Worm (Caenorhabditis elegans) whole organism, L4 larva: ENCODE measurements around the gene C50A2.3.
"Not testable (repeated sequence)": the region's sequence is repeated elsewhere in the genome, so short reads cannot be mapped to it uniquely, and the experiment has no call there.

Experiments used
- F44E2.7 ChIP-seq: fragments of 200-800 bp; sonication (Bioruptor generic); IDR thresholded peaks from 2 replicates; pipeline ENCODE4 v2.1.2; 2022; ENCODE audit warnings: missing genetic modification characterization, missing compliant biosample characterization
- Y48G9A.11 ChIP-seq: fragments of 200-800 bp; sonication (Bioruptor generic); IDR thresholded peaks from 2 replicates; pipeline ENCODE4 v1.3.6; 2022; ENCODE audit warnings: missing genetic modification reagents, missing genetic modification characterization, missing compliant biosample characterization
- Y75B8A.6 ChIP-seq: fragments of 200-800 bp; sonication (Bioruptor generic); IDR thresholded peaks from 2 replicates; pipeline ENCODE4 v1.3.6; 2022; ENCODE audit warnings: missing genetic modification reagents, missing genetic modification characterization, missing compliant biosample characterization
- aha-1 ChIP-seq: fragments of 150-350 bp; peaks from one replicate; lab custom pipeline; 2014; ENCODE audit warnings: missing biosample characterization, missing genetic modification characterization
- aly-2 ChIP-seq: sonication (generic microtip); optimal IDR thresholded peaks from 2 replicates; lab custom pipeline; 2018; ENCODE audit warnings: missing biosample characterization, missing genetic modification characterization
- ama-1 ChIP-seq: fragments of 150-350 bp; optimal IDR thresholded peaks from 2 replicates; lab custom pipeline; 2014; ENCODE audit warnings: inconsistent platforms, mixed read lengths
- ceh-44 ChIP-seq: fragments of 200-800 bp; sonication (Bioruptor generic); IDR thresholded peaks from 2 replicates; pipeline ENCODE4 v1.3.6; 2022; ENCODE audit warnings: missing genetic modification reagents, missing genetic modification characterization, missing compliant biosample characterization
- ces-1 ChIP-seq: fragments of 150-350 bp; sonication (generic microtip); optimal IDR thresholded peaks from 4 replicates; lab custom pipeline; 2014; ENCODE audit warnings: missing biosample characterization, missing genetic modification reagents, missing genetic modification characterization
- ctbp-1 ChIP-seq: fragments of 200-800 bp; sonication (Bioruptor generic); IDR thresholded peaks from 2 replicates; pipeline ENCODE4 v1.3.6; 2022; ENCODE audit warnings: missing genetic modification reagents, missing genetic modification characterization, missing compliant biosample characterization
- daf-12 ChIP-seq: fragments of 150-350 bp; optimal IDR thresholded peaks from 2 replicates; lab custom pipeline; 2014; ENCODE audit warnings: missing biosample characterization, missing genetic modification reagents, missing genetic modification characterization
- dmd-6 ChIP-seq: fragments of 200-800 bp; sonication (Bioruptor generic); IDR thresholded peaks from 2 replicates; pipeline ENCODE4 v1.3.6; 2022; ENCODE audit warnings: missing genetic modification reagents, missing genetic modification characterization, missing compliant biosample characterization
- dmd-8 ChIP-seq: fragments of 200-800 bp; sonication (Bioruptor generic); IDR thresholded peaks from 2 replicates; pipeline ENCODE4 v1.3.6; 2022; ENCODE audit warnings: missing genetic modification characterization, missing compliant biosample characterization
- dve-1 ChIP-seq: sonication (generic microtip); optimal IDR thresholded peaks from 2 replicates; lab custom pipeline; 2017; ENCODE audit warnings: antibody characterized with exemption, mild to moderate bottlenecking, missing genetic modification characterization, missing compliant biosample characterization; ENCODE audit not compliant: insufficient read depth
- egl-43 ChIP-seq: fragments of 200-800 bp; sonication (Bioruptor generic); IDR thresholded peaks from 2 replicates; pipeline ENCODE4 v1.3.6; 2022; ENCODE audit warnings: missing genetic modification reagents, missing genetic modification characterization, missing compliant biosample characterization
- fkh-10 ChIP-seq: fragments of 150-350 bp; optimal IDR thresholded peaks from 2 replicates; lab custom pipeline; 2014; ENCODE audit warnings: missing biosample characterization, missing genetic modification reagents, missing genetic modification characterization
- fos-1 ChIP-seq: fragments of 150-350 bp; optimal IDR thresholded peaks from 2 replicates; lab custom pipeline; 2014; ENCODE audit warnings: missing biosample characterization, missing genetic modification characterization
- gei-8 ChIP-seq: fragments of 200-800 bp; sonication (Bioruptor generic); optimal IDR thresholded peaks from 2 replicates; lab custom pipeline; 2018; ENCODE audit warnings: mild to moderate bottlenecking, missing genetic modification characterization, missing compliant biosample characterization
- hlh-11 ChIP-seq: fragments of 200-800 bp; sonication (Bioruptor generic); optimal IDR thresholded peaks from 2 replicates; lab custom pipeline; 2018; ENCODE audit warnings: mild to moderate bottlenecking, missing genetic modification characterization, missing compliant biosample characterization
- hmg-1.1 ChIP-seq: fragments of 200-800 bp; sonication (Bioruptor generic); IDR thresholded peaks from 2 replicates; pipeline ENCODE4 v1.3.6; 2022; ENCODE audit warnings: missing genetic modification reagents, missing genetic modification characterization, missing compliant biosample characterization
- lin-15B ChIP-seq: fragments of 150-350 bp; sonication (generic microtip); optimal IDR thresholded peaks from 3 replicates; lab custom pipeline; 2014; ENCODE audit warnings: missing biosample characterization, missing genetic modification characterization
- lin-39 ChIP-seq: fragments of 150-350 bp; optimal IDR thresholded peaks from 2 replicates; lab custom pipeline; 2014; ENCODE audit warnings: missing biosample characterization, missing genetic modification reagents, missing genetic modification characterization
- mdl-1 ChIP-seq, 2 experiments: fragments of 150-350 bp in 1 of 2; sonication (generic microtip) in 1 of 2; optimal IDR thresholded peaks; 2 replicates each; lab custom pipeline; 2014 to 2017; ENCODE audit warnings: missing biosample characterization in 2 of 2, missing genetic modification characterization in 2 of 2
- mxl-3 ChIP-seq: fragments of 200-800 bp; sonication (Bioruptor generic); optimal IDR thresholded peaks from 2 replicates; lab custom pipeline; 2018; ENCODE audit warnings: mild to moderate bottlenecking, missing genetic modification characterization, missing compliant biosample characterization
- nhr-102 ChIP-seq: sonication (generic microtip); optimal IDR thresholded peaks from 2 replicates; lab custom pipeline; 2016; ENCODE audit warnings: mild to moderate bottlenecking, missing genetic modification characterization, moderate library complexity, missing compliant biosample characterization
- nhr-41 ChIP-seq: fragments of 200-800 bp; sonication (Bioruptor generic); IDR thresholded peaks from 2 replicates; pipeline ENCODE4 v1.3.6; 2022; ENCODE audit warnings: missing genetic modification reagents, missing genetic modification characterization, missing compliant biosample characterization
- nhr-42 ChIP-seq: fragments of 200-800 bp; sonication (Bioruptor generic); IDR thresholded peaks from 2 replicates; pipeline ENCODE4 v1.3.6; 2022; ENCODE audit warnings: missing genetic modification characterization, missing compliant biosample characterization
- nhr-77 ChIP-seq: fragments of 150-350 bp; optimal IDR thresholded peaks from 2 replicates; lab custom pipeline; 2014; ENCODE audit warnings: missing biosample characterization, missing genetic modification characterization
- php-3 ChIP-seq: fragments of 200-800 bp; sonication (Bioruptor generic); IDR thresholded peaks from 2 replicates; pipeline ENCODE4 v1.3.6; 2022; ENCODE audit warnings: missing genetic modification reagents, missing genetic modification characterization, missing compliant biosample characterization
- pqm-1 ChIP-seq: sonication (generic microtip); optimal IDR thresholded peaks from 2 replicates; lab custom pipeline; 2017; ENCODE audit warnings: missing biosample characterization, missing genetic modification characterization
- rbr-2 ChIP-seq: sonication (generic microtip); optimal IDR thresholded peaks from 2 replicates; lab custom pipeline; 2016; ENCODE audit warnings: missing genotype, missing genetic modification characterization, missing compliant biosample characterization
- saeg-2 ChIP-seq: fragments of 200-800 bp; sonication (Bioruptor generic); IDR thresholded peaks from 2 replicates; pipeline ENCODE4 v1.3.6; 2022; ENCODE audit warnings: missing genetic modification reagents, missing genetic modification characterization, missing compliant biosample characterization
- sdz-12 ChIP-seq: fragments of 200-800 bp; sonication (Bioruptor generic); optimal IDR thresholded peaks from 2 replicates; lab custom pipeline; 2018; ENCODE audit warnings: mild to moderate bottlenecking, missing genetic modification characterization, missing compliant biosample characterization
- set-16 ChIP-seq: fragments of 200-800 bp; sonication (Bioruptor generic); IDR thresholded peaks from 2 replicates; pipeline ENCODE4 v1.3.6; 2022; ENCODE audit warnings: missing genetic modification reagents, missing genetic modification characterization, missing compliant biosample characterization
- spr-1 ChIP-seq: sonication (generic microtip); optimal IDR thresholded peaks from 2 replicates; lab custom pipeline; 2016; ENCODE audit warnings: mild to moderate bottlenecking, missing genetic modification characterization, missing compliant biosample characterization
- tag-97 ChIP-seq: fragments of 200-800 bp; sonication (Bioruptor generic); IDR thresholded peaks from 2 replicates; pipeline ENCODE4 v1.3.6; 2022; ENCODE audit warnings: missing genetic modification characterization, missing compliant biosample characterization
- tra-1 ChIP-seq: fragments of 200-800 bp; sonication (Bioruptor generic); IDR thresholded peaks from 2 replicates; pipeline ENCODE4 v1.3.6; 2022; ENCODE audit warnings: missing genetic modification reagents, missing genetic modification characterization, missing compliant biosample characterization
- unc-62 ChIP-seq, 3 experiments: fragments of 150-350 bp in 1 of 3; sonication (generic microtip); optimal IDR thresholded peaks in 2 of 3; peaks in 1 of 3; 1 replicate in 1 of 3; 2 replicates in 2 of 3; lab custom pipeline; 2014 to 2017; ENCODE audit warnings: missing biosample characterization in 3 of 3, missing genetic modification characterization in 3 of 3, missing genetic modification reagents in 3 of 3, missing genotype in 1 of 3
- zip-11 ChIP-seq: fragments of 200-800 bp; sonication (Bioruptor generic); IDR thresholded peaks from 2 replicates; pipeline ENCODE4 v1.3.6; 2022; ENCODE audit warnings: missing genetic modification characterization, missing compliant biosample characterization
- zip-2 ChIP-seq: fragments of 150-350 bp; optimal IDR thresholded peaks from 2 replicates; lab custom pipeline; 2014; ENCODE audit warnings: missing biosample characterization, missing genetic modification characterization
- ztf-7 ChIP-seq: fragments of 150-350 bp; optimal IDR thresholded peaks from 2 replicates; lab custom pipeline; 2014; ENCODE audit warnings: missing biosample characterization, missing genetic modification characterization

Gene C50A2.3

DNA sequence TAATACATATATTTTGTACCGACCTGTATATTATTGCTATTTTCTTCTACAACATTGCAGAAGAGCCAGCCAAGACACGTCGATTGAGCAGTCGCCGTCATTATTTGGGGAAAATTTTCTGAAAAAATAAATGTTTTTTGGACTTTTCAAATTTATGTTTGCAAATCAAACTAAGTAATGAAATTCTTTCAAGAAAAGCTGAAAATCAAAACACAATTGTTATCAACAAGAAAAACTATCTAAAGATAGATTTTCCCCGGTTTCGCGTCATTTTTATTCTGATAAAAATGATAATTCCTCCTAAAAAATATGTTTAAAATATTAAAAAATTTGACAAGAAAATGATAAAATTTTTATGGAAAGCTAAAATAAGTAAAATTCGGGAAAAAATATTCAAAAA is at the start of gene C50A2.3:
Gene C50A2.3, minus strand, starts transcription at position 101 of the 400 bp plus-strand sequence.
- TF ChIP-seq rbr-2 (tag; lab: Kevin White, UChicago) (no peak), dve-1 (no peak), nhr-41 (GFP tag; lab: Robert Waterston, UW) (no peak), nhr-77 (no peak), hmg-1.1 (GFP tag; lab: Robert Waterston, UW) (no peak)

ce11 chrIV:1204870-1205269 is 47.0 kb upstream of the C50A2.3 start, which contains the start of gene dsl-2:
Gene dsl-2 (minus strand): TSS chrIV:1204970.
- no peak for TF ChIP-seq F44E2.7
- TF ChIP-seq ctbp-1, result no peak
- TF ChIP-seq nhr-102 (tag; lab: Kevin White, UChicago), result no peak
- no peak for TF ChIP-seq hmg-1.1 (GFP tag; lab: Robert Waterston, UW)
- no peak for TF ChIP-seq sdz-12
- TF ChIP-seq php-3 (GFP tag; lab: Robert Waterston, UW), result no peak
- TF ChIP-seq zip-2, result no peak

ce11 chrIV:1199501-1199900 is 41.7 kb upstream of the C50A2.3 start:
- TF ChIP-seq dmd-8 (GFP tag; lab: Robert Waterston, UW), result 0 out of 2 replicates have a peak, but pooled peaks have one; percentile 27
- TF ChIP-seq egl-43 (GFP tag; lab: Robert Waterston, UW), result 0 out of 2 replicates have a peak, but pooled peaks have one; percentile 8
- no peak for TF ChIP-seq mdl-1 (tag; optimal IDR thresholded peaks at IDR 0.05; lab: Kevin White, UChicago)
- no peak for TF ChIP-seq dmd-6 (GFP tag; lab: Robert Waterston, UW)
- peak; percentile 69 for TF ChIP-seq set-16 (GFP tag; lab: Robert Waterston, UW)
- TF ChIP-seq hlh-11 (tag; lab: Kevin White, UChicago), result no peak

ce11 chrIV:1192765-1193164 is 34.9 kb upstream of the C50A2.3 start, which contains the start of gene spl-3:
Gene spl-3 (plus strand): TSS chrIV:1193065.
- TF ChIP-seq hlh-11 (tag; lab: Kevin White, UChicago) (no peak), ceh-44 (GFP tag; lab: Robert Waterston, UW) (no peak)

DNA sequence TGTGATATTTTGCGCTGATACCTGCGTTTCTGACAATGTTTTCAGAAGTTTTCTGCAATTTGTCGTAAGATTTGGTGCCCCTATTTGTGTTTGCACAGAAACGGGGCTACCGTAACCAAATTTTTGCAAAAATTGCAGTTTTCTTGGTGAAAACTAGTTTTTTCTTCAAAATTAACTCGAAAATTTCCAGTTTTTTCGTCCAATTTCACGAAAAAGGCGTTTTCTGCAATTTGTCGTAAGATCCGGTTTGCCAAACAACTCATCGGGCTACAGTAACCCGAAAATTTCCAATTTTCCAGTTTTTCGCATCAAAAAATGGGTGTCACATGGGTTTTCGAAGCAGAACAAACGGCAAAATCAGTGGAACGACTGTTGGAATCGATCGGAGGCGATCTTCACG is 29.7 kb upstream of the C50A2.3 start, which contains the start of gene mdt-20:
Gene mdt-20, plus strand, starts transcription at position 301 of the 400 bp plus-strand sequence.
- peak; percentile 63 for TF ChIP-seq aha-1 (tag; lab: Kevin White, UChicago)
- TF ChIP-seq, all 104 proteins: peak for 1; not testable (repeated sequence) for 103

- TF ChIP-seq fos-1 (tag; lab: Kevin White, UChicago); daf-12; saeg-2 (GFP tag; lab: Robert Waterston, UW): not testable (repeated sequence)
These were observed 24.5 kb upstream of the C50A2.3 start, which contains the start of gene rmif-2 for ce11 chrIV:1182292-1182691. Gene rmif-2 (plus strand): TSS chrIV:1182592.

DNA sequence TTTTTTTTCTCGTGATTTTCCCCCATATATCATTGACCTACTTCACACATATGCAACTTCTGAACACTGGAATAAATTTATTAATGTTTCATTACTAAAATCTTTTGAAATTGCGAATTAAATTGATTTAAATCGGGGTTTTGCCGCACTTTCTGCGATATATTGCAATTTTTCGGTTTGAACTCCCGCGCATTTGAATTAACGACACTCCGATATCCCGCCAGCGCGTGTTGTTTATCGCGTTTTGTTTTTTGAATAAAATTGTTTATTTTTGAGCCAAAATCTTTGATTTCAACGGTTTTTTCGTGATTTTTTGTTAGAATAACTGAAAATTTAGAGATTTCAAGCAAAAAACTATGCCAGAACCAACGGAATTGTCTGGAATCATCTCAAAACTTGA is 19.9 kb upstream of the C50A2.3 start, which contains the start of gene Y104H12D.2:
Gene Y104H12D.2, plus strand, starts transcription at position 340 of the 400 bp plus-strand sequence.
- no peak for TF ChIP-seq dmd-6 (GFP tag; lab: Robert Waterston, UW)
- no peak for TF ChIP-seq hmg-1.1 (GFP tag; lab: Robert Waterston, UW)
- peak; percentile 96 for TF ChIP-seq Y48G9A.11 (GFP tag; lab: Robert Waterston, UW)
- TF ChIP-seq lin-39 (tag; lab: Kevin White, UChicago), result no peak
- no peak for TF ChIP-seq ztf-7 (tag; lab: Kevin White, UChicago)
- no peak for TF ChIP-seq saeg-2 (GFP tag; lab: Robert Waterston, UW)
- TF ChIP-seq gei-8 (GFP tag; lab: Kevin White, UChicago), result no peak
- TF ChIP-seq nhr-42, result no peak
- no peak for TF ChIP-seq spr-1 (tag; lab: Kevin White, UChicago)
- TF ChIP-seq ces-1 (GFP tag; lab: Kevin White, UChicago), result no peak
- no peak for TF ChIP-seq Y75B8A.6
- no peak for TF ChIP-seq aly-2 (tag; lab: Kevin White, UChicago)
- TF ChIP-seq pqm-1 (tag; lab: Kevin White, UChicago), result no peak
- TF ChIP-seq tag-97 (GFP tag; lab: Robert Waterston, UW), result no peak
- no peak for TF ChIP-seq unc-62 (GFP tag; optimal IDR thresholded peaks at IDR 0.05 in 1 of 2; lab: Kevin White, UChicago)
- TF ChIP-seq unc-62 (tag; optimal IDR thresholded peaks at IDR 0.05; lab: Kevin White, UChicago), result no peak
- TF ChIP-seq zip-11 (GFP tag; lab: Robert Waterston, UW), result no peak
- TF ChIP-seq tra-1, result no peak
- TF ChIP-seq zip-2, result no peak
- TF ChIP-seq ama-1 (lab: Kevin White, UChicago), result no peak
- no peak for TF ChIP-seq mxl-3 (GFP tag; lab: Kevin White, UChicago)
- no peak for TF ChIP-seq lin-15B
- no peak for TF ChIP-seq fkh-10
